Worm (Caenorhabditis elegans): ENCODE results near the gene C50A2.3.
A peak's percentile ranks its signal among the peaks of the same experiment; 100 is the strongest.

Gene C50A2.3

ce11 chrIV:1157928-1158327 is at the start of gene C50A2.3:
Gene C50A2.3 (minus strand): TSS chrIV:1158028.
- TF ChIP-seq rcor-1 (GFP tag; IDR thresholded peaks at IDR 0.05) = no peak
- no peak for TF ChIP-seq nhr-80 (tag; optimal IDR thresholded peaks at IDR 0.05)
- no peak for TF ChIP-seq lsy-27 (tag; optimal IDR thresholded peaks at IDR 0.05; ENCODE audit: borderline replicate concordance, insufficient read depth)
- TF ChIP-seq B0261.1 (tag; optimal IDR thresholded peaks at IDR 0.05) = no peak
- TF ChIP-seq B0019.2 (GFP tag; conservative IDR thresholded peaks at IDR 0.05) = no peak
- no peak for TF ChIP-seq unc-62 (GFP tag; optimal IDR thresholded peaks at IDR 0.05)
- no peak for TF ChIP-seq let-526 (GFP tag; IDR thresholded peaks at IDR 0.05)
- no peak for TF ChIP-seq cebp-1 (GFP tag; IDR thresholded peaks at IDR 0.05)
- no peak for TF ChIP-seq cebp-1 (tag; optimal IDR thresholded peaks at IDR 0.05)
- no peak for TF ChIP-seq F10E7.11 (tag; optimal IDR thresholded peaks at IDR 0.05)
- TF ChIP-seq ztf-28 (GFP tag; IDR thresholded peaks at IDR 0.05) = no peak
- TF ChIP-seq pbrm-1 (GFP tag; IDR thresholded peaks at IDR 0.05) = no peak
- TF ChIP-seq ztf-18 (tag; optimal IDR thresholded peaks at IDR 0.05) = no peak

ce11 chrIV:1204870-1205269 is 47.0 kb upstream of the C50A2.3 start, which contains the start of gene dsl-2:
Gene dsl-2 (minus strand): TSS chrIV:1204970.
- TF ChIP-seq die-1 (tag; optimal IDR thresholded peaks at IDR 0.05) (no peak), him-1 (tag; optimal IDR thresholded peaks at IDR 0.05) (no peak), B0261.1 (tag; optimal IDR thresholded peaks at IDR 0.05) (no peak), efl-1 (GFP tag; optimal IDR thresholded peaks at IDR 0.05) (no peak), F33H1.4 (GFP tag; IDR thresholded peaks at IDR 0.05) (no peak), hlh-26 (GFP tag; conservative IDR thresholded peaks at IDR 0.05) (no peak)

ce11 chrIV:1199501-1199900 is 41.7 kb upstream of the C50A2.3 start:
- TF ChIP-seq egl-44 (GFP tag; IDR thresholded peaks at IDR 0.05) = 0 out of 2 replicates have a peak, but pooled peaks have one; percentile 13
- no peak for TF ChIP-seq D2030.7 (GFP tag; IDR thresholded peaks at IDR 0.05)
- peak; percentile 60; the same call in 1 of the 2 replicates for TF ChIP-seq zfh-2 (GFP tag; conservative IDR thresholded peaks at IDR 0.05)
- TF ChIP-seq snpc-1.3 (tag; optimal IDR thresholded peaks at IDR 0.05; ENCODE audit: insufficient read depth) = no peak
- TF ChIP-seq lin-40 (tag; optimal IDR thresholded peaks at IDR 0.05) = no peak

- no peak for TF ChIP-seq snpc-1.1 (tag; optimal IDR thresholded peaks at IDR 0.05; ENCODE audit: insufficient read depth)
- TF ChIP-seq egrh-3 (GFP tag; IDR thresholded peaks at IDR 0.05) = no peak
- TF ChIP-seq aptf-3 (GFP tag; IDR thresholded peaks at IDR 0.05) = no peak
- TF ChIP-seq madf-10 (tag; optimal IDR thresholded peaks at IDR 0.05) = no peak
- no peak for TF ChIP-seq ceh-40 (GFP tag; IDR thresholded peaks at IDR 0.05)
- TF ChIP-seq die-1 (tag; optimal IDR thresholded peaks at IDR 0.05) = no peak
- TF ChIP-seq F52B5.7 (tag; optimal IDR thresholded peaks at IDR 0.05) = no peak
- no peak for TF ChIP-seq akir-1 (GFP tag; optimal IDR thresholded peaks at IDR 0.05)
- no peak for TF ChIP-seq lin-35 (GFP tag; optimal IDR thresholded peaks at IDR 0.05)
- no peak for TF ChIP-seq F57A8.1 (GFP tag; optimal IDR thresholded peaks at IDR 0.05)
- TF ChIP-seq nhr-80 (tag; optimal IDR thresholded peaks at IDR 0.05) = no peak
- TF ChIP-seq ztf-3 (GFP tag; optimal IDR thresholded peaks at IDR 0.05) = no peak
- no peak for TF ChIP-seq cebp-2 (GFP tag; IDR thresholded peaks at IDR 0.05)
- TF ChIP-seq dpl-1 (GFP tag; optimal IDR thresholded peaks at IDR 0.05) = no peak
- TF ChIP-seq dox-1 (GFP tag; IDR thresholded peaks at IDR 0.05) = no peak
- no peak for TF ChIP-seq sptf-2 (GFP tag; optimal IDR thresholded peaks at IDR 0.05)
Observed at ce11 chrIV:1192765-1193164, 34.9 kb upstream of the C50A2.3 start, which contains the start of gene spl-3. Gene spl-3 (plus strand): TSS chrIV:1193065.
